Worm (Caenorhabditis elegans): ENCODE results near the gene rol-3.
A peak's percentile ranks its signal among the peaks of the same experiment; 100 is the strongest.

Gene rol-3

ce11 chrV:8217661-8218265 is 20.4 kb downstream of the rol-3 start, which contains the start of gene K07C11.8 (continued):
- TF ChIP-seq spr-3 (GFP tag; optimal IDR thresholded peaks at IDR 0.05) (no peak), hlh-30 (tag; optimal IDR thresholded peaks at IDR 0.05; ENCODE audit: insufficient read depth) (peak; percentile 7), nhr-76 (tag; optimal IDR thresholded peaks at IDR 0.05) (no peak), mxl-3 (GFP tag; optimal IDR thresholded peaks at IDR 0.05) (peak; percentile 34), nhr-10 (tag; optimal IDR thresholded peaks at IDR 0.05) (no peak), ceh-20 (GFP tag; IDR thresholded peaks at IDR 0.05) (no peak), lim-7 (GFP tag; IDR thresholded peaks at IDR 0.05) (no peak), ceh-32 (tag; optimal IDR thresholded peaks at IDR 0.05; ENCODE audit: poor library complexity) (no peak), aha-1 (tag) (peak; percentile 44), lir-3 (tag; optimal IDR thresholded peaks at IDR 0.05) (no peak), fkh-10 (GFP tag; optimal IDR thresholded peaks at IDR 0.05) (peak; percentile 23), lin-15B (tag; optimal IDR thresholded peaks at IDR 0.05) (no peak), ceh-62 (tag; optimal IDR thresholded peaks at IDR 0.05) (no peak), ctbp-1 (GFP tag; IDR thresholded peaks at IDR 0.05) (no peak), dpl-1 (GFP tag; optimal IDR thresholded peaks at IDR 0.05) (no peak), mdl-1 (tag; optimal IDR thresholded peaks at IDR 0.05) (no peak), lin-1 (GFP tag; IDR thresholded peaks at IDR 0.05) (peak; percentile 14; the same call in 1 of the 2 replicates), dmd-6 (GFP tag; IDR thresholded peaks at IDR 0.05) (peak; percentile 78), unc-62 (GFP tag; optimal IDR thresholded peaks at IDR 0.05 in 1 of 2) (peak in 1 of 2 experiments; percentile 69), unc-62 (tag; optimal IDR thresholded peaks at IDR 0.05) (no peak), dmd-9 (GFP tag; IDR thresholded peaks at IDR 0.05) (no peak), F44E2.7 (GFP tag; IDR thresholded peaks at IDR 0.05) (no peak), dve-1 (tag; optimal IDR thresholded peaks at IDR 0.05; ENCODE audit: insufficient read depth) (peak; percentile 25), nhr-48 (tag; optimal IDR thresholded peaks at IDR 0.05) (no peak), Y5F2A.4 (GFP tag; optimal IDR thresholded peaks at IDR 0.05) (no peak), lin-39 (tag; optimal IDR thresholded peaks at IDR 0.05) (no peak), nhr-28 (tag; optimal IDR thresholded peaks at IDR 0.05) (peak; percentile 50), unc-130 (GFP tag; optimal IDR thresholded peaks at IDR 0.05) (no peak), egl-27 (tag; optimal IDR thresholded peaks at IDR 0.05) (no peak), nhr-11 (tag; optimal IDR thresholded peaks at IDR 0.05) (no peak), nhr-6 (tag; optimal IDR thresholded peaks at IDR 0.05) (no peak), madf-5 (GFP tag; IDR thresholded peaks at IDR 0.05) (no peak), daf-16 (GFP tag; optimal IDR thresholded peaks at IDR 0.05) (no peak), daf-16 (tag; optimal IDR thresholded peaks at IDR 0.05) (peak; percentile 10), snpc-4 (tag; optimal IDR thresholded peaks at IDR 0.05) (no peak), nhr-102 (tag; optimal IDR thresholded peaks at IDR 0.05) (no peak), duxl-1 (tag; optimal IDR thresholded peaks at IDR 0.05; ENCODE audit: poor library complexity) (no peak), hlh-11 (tag; optimal IDR thresholded peaks at IDR 0.05) (peak; percentile 71), nhr-41 (GFP tag; IDR thresholded peaks at IDR 0.05) (no peak), nhr-237 (tag; optimal IDR thresholded peaks at IDR 0.05) (no peak), mxl-2 (GFP tag; conservative IDR thresholded peaks at IDR 0.05) (no peak), jun-1 (tag; optimal IDR thresholded peaks at IDR 0.05) (no peak), mep-1 (tag; optimal IDR thresholded peaks at IDR 0.05) (no peak), F37D6.2 (tag; optimal IDR thresholded peaks at IDR 0.05) (no peak), gei-8 (GFP tag; optimal IDR thresholded peaks at IDR 0.05) (no peak), pqm-1 (tag; optimal IDR thresholded peaks at IDR 0.05) (no peak)

Data from whole organism, L4 larva.